Fruit fly (Drosophila melanogaster) whole organism, embryonic: ENCODE data around the gene RpL8.

Experiments used
- Atf-2 ChIP-seq: fragments of 200-800 bp; sonication (Bioruptor generic); optimal IDR thresholded peaks from 2 replicates; lab custom pipeline; 2016; ENCODE audit warnings: missing biosample characterization, missing genetic modification characterization
- Blimp-1 ChIP-seq: fragments of 200-800 bp; sonication (Bioruptor generic); optimal IDR thresholded peaks from 3 replicates; lab custom pipeline; 2018; ENCODE audit warnings: missing biosample characterization, missing genetic modification characterization, mild to moderate bottlenecking, moderate library complexity, missing genetic modification reagents
- CG10565 ChIP-seq: fragments of 200-800 bp; sonication (Bioruptor generic); optimal IDR thresholded peaks from 3 replicates; lab custom pipeline; 2016; ENCODE audit warnings: missing biosample characterization, mild to moderate bottlenecking, missing genetic modification characterization
- CG10979 ChIP-seq: fragments of 200-800 bp; sonication (Bioruptor generic); optimal IDR thresholded peaks from 2 replicates; lab custom pipeline; 2018; ENCODE audit warnings: missing biosample characterization, mild to moderate bottlenecking, missing genetic modification characterization, moderate library complexity
- CG12391 ChIP-seq: fragments of 200-800 bp; sonication (Bioruptor generic); optimal IDR thresholded peaks from 3 replicates; lab custom pipeline; 2018; ENCODE audit warnings: missing biosample characterization, mild to moderate bottlenecking, missing genetic modification characterization, moderate library complexity
- CG12942 ChIP-seq: fragments of 200-800 bp; sonication (Bioruptor generic); optimal IDR thresholded peaks from 3 replicates; lab custom pipeline; 2016; ENCODE audit warnings: missing biosample characterization, missing genetic modification characterization
- CG14965 ChIP-seq: fragments of 200-800 bp; sonication (Bioruptor generic); optimal IDR thresholded peaks from 2 replicates; lab custom pipeline; 2016; ENCODE audit warnings: missing biosample characterization, missing genetic modification characterization, borderline replicate concordance
- CG1529 ChIP-seq: fragments of 200-800 bp; sonication (Bioruptor generic); optimal IDR thresholded peaks from 3 replicates; lab custom pipeline; 2018; ENCODE audit warnings: missing biosample characterization, missing genetic modification characterization
- CG17385 ChIP-seq: fragments of 200-800 bp; sonication (Bioruptor generic); optimal IDR thresholded peaks from 3 replicates; lab custom pipeline; 2018; ENCODE audit warnings: missing biosample characterization, mild to moderate bottlenecking, missing genetic modification characterization
- CG32532 ChIP-seq: fragments of 200-800 bp; sonication (Bioruptor generic); IDR thresholded peaks from 2 replicates; pipeline ENCODE4 v1.3.6; 2022; ENCODE audit warnings: missing biosample characterization, missing genetic modification characterization
- CG3281 ChIP-seq: fragments of 200-800 bp; sonication (Bioruptor generic); optimal IDR thresholded peaks from 3 replicates; lab custom pipeline; 2017; ENCODE audit warnings: missing biosample characterization, mild to moderate bottlenecking, missing genetic modification characterization
- CG33213 ChIP-seq: fragments of 200-800 bp; sonication (Bioruptor generic); optimal IDR thresholded peaks from 3 replicates; lab custom pipeline; 2016; ENCODE audit warnings: missing biosample characterization, missing genetic modification characterization
- D19A ChIP-seq: fragments of 200-800 bp; optimal IDR thresholded peaks from 3 replicates; lab custom pipeline; 2019; ENCODE audit warnings: missing biosample characterization, mild to moderate bottlenecking, missing genetic modification characterization, moderate library complexity
- Eip74EF ChIP-seq, 2 experiments: fragments of 200-800 bp in 1 of 2; fragments of >200 bp in 1 of 2; sonication (Bioruptor generic) in 1 of 2; optimal IDR thresholded peaks; 2 replicates each; lab custom pipeline; 2017 to 2019; ENCODE audit warnings: missing biosample characterization in 2 of 2, missing genetic modification characterization in 2 of 2, mild to moderate bottlenecking in 1 of 2, moderate library complexity in 1 of 2
- Elba2 ChIP-seq: fragments of 200-800 bp; sonication (Bioruptor generic); optimal IDR thresholded peaks from 3 replicates; lab custom pipeline; 2016; ENCODE audit warnings: missing biosample characterization, missing genetic modification characterization
- Ets97D ChIP-seq: fragments of 200-800 bp; sonication (Bioruptor generic); optimal IDR thresholded peaks from 3 replicates; lab custom pipeline; 2016; ENCODE audit warnings: missing biosample characterization, missing genetic modification characterization
- Fer1 ChIP-seq: fragments of 200-800 bp; sonication (Bioruptor generic); optimal IDR thresholded peaks from 2 replicates; lab custom pipeline; 2017; ENCODE audit warnings: missing biosample characterization, mild to moderate bottlenecking, missing genetic modification characterization
- H2.0 ChIP-seq: fragments of 200-800 bp; sonication (Bioruptor generic); IDR thresholded peaks from 2 replicates; pipeline ENCODE4 v1.3.6; 2022; ENCODE audit warnings: missing biosample characterization, missing genetic modification characterization
- Hr39 ChIP-seq: fragments of >200 bp; optimal IDR thresholded peaks from 2 replicates; lab custom pipeline; 2017
- Lhr ChIP-seq: fragments of 200-800 bp; sonication (Bioruptor generic); optimal IDR thresholded peaks from 3 replicates; lab custom pipeline; 2017; ENCODE audit warnings: mild to moderate bottlenecking, missing biosample characterization, missing genetic modification reagents, missing genetic modification characterization
- MTF-1 ChIP-seq: fragments of 200-800 bp; sonication (Bioruptor generic); optimal IDR thresholded peaks from 2 replicates; lab custom pipeline; 2018; ENCODE audit warnings: missing biosample characterization, mild to moderate bottlenecking, missing genetic modification characterization, borderline replicate concordance
- NC2β ChIP-seq: fragments of 200-800 bp; sonication (Bioruptor generic); optimal IDR thresholded peaks from 2 replicates; lab custom pipeline; 2016; ENCODE audit warnings: missing biosample characterization, missing genetic modification characterization
- Optix ChIP-seq: fragments of 200-800 bp; sonication (Bioruptor generic); IDR thresholded peaks from 3 replicates; pipeline ENCODE4 v1.3.6; 2022; ENCODE audit warnings: missing biosample characterization, missing genetic modification characterization
- Sry-δ ChIP-seq: fragments of 200-800 bp; sonication (Bioruptor generic); optimal IDR thresholded peaks from 2 replicates; lab custom pipeline; 2016; ENCODE audit warnings: missing biosample characterization, missing genetic modification characterization
- Xrp1 ChIP-seq: fragments of 200-800 bp; sonication (Bioruptor generic); IDR thresholded peaks from 2 replicates; pipeline ENCODE4 v1.3.6; 2022; ENCODE audit warnings: missing biosample characterization, missing genetic modification characterization
- ab ChIP-seq: fragments of 200-800 bp; sonication (Bioruptor generic); optimal IDR thresholded peaks from 2 replicates; lab custom pipeline; 2016; ENCODE audit warnings: missing biosample characterization, missing genetic modification characterization
- bigmax ChIP-seq: fragments of 200-800 bp; sonication (Bioruptor generic); optimal IDR thresholded peaks from 2 replicates; lab custom pipeline; 2018; ENCODE audit warnings: missing biosample characterization, mild to moderate bottlenecking, missing genetic modification characterization
- cwo ChIP-seq: fragments of 200-800 bp; sonication (Bioruptor generic); optimal IDR thresholded peaks from 3 replicates; lab custom pipeline; 2017; ENCODE audit warnings: missing biosample characterization, missing genetic modification characterization, mild to moderate bottlenecking, moderate library complexity, missing genetic modification reagents
- danr ChIP-seq: fragments of 200-800 bp; sonication (Bioruptor generic); IDR thresholded peaks from 2 replicates; pipeline ENCODE4 v1.3.6; 2022; ENCODE audit warnings: missing biosample characterization, missing genetic modification characterization
- dati ChIP-seq: fragments of 200-800 bp; sonication (Bioruptor generic); IDR thresholded peaks from 2 replicates; pipeline ENCODE4 v1.3.6; 2022; ENCODE audit warnings: missing biosample characterization, missing genetic modification characterization
- dimm ChIP-seq: fragments of 200-800 bp; sonication (Bioruptor generic); IDR thresholded peaks from 2 replicates; pipeline ENCODE4 v1.3.6; 2022; ENCODE audit warnings: missing biosample characterization, missing genetic modification characterization
- dmrt99B ChIP-seq: fragments of 200-800 bp; sonication (Bioruptor generic); optimal IDR thresholded peaks from 2 replicates; lab custom pipeline; 2018; ENCODE audit warnings: missing biosample characterization, mild to moderate bottlenecking, missing genetic modification characterization, moderate library complexity
- ems ChIP-seq: fragments of 200-800 bp; sonication (Bioruptor generic); optimal IDR thresholded peaks from 3 replicates; lab custom pipeline; 2016; ENCODE audit warnings: missing biosample characterization, missing genetic modification characterization
- ind ChIP-seq: fragments of 200-800 bp; sonication (Bioruptor generic); optimal IDR thresholded peaks from 3 replicates; lab custom pipeline; 2016; ENCODE audit warnings: missing biosample characterization, missing genetic modification characterization
- nerfin-1 ChIP-seq: fragments of 200-800 bp; sonication (Bioruptor generic); optimal IDR thresholded peaks from 3 replicates; lab custom pipeline; 2019; ENCODE audit warnings: missing biosample characterization, mild to moderate bottlenecking, missing genetic modification characterization, moderate library complexity
- pho ChIP-seq: fragments of 200-800 bp; sonication (Bioruptor generic); optimal IDR thresholded peaks from 2 replicates; lab custom pipeline; 2016; ENCODE audit warnings: missing biosample characterization, missing genetic modification characterization
- psq ChIP-seq: fragments of 200-800 bp; sonication (Bioruptor generic); optimal IDR thresholded peaks from 2 replicates; lab custom pipeline; 2017; ENCODE audit warnings: missing biosample characterization, missing genetic modification characterization
- run ChIP-seq: fragments of 200-800 bp; sonication (Bioruptor generic); optimal IDR thresholded peaks from 3 replicates; lab custom pipeline; 2018; ENCODE audit warnings: missing biosample characterization, mild to moderate bottlenecking, missing genetic modification characterization
- sens ChIP-seq: fragments of 200-800 bp; sonication (Bioruptor generic); peaks from one replicate; lab custom pipeline; 2016; ENCODE audit warnings: missing biosample characterization, missing genetic modification characterization
- sisA ChIP-seq: fragments of 200-800 bp; sonication (Bioruptor generic); IDR thresholded peaks from 2 replicates; pipeline ENCODE4 v1.3.6; 2022; ENCODE audit warnings: missing biosample characterization, missing genetic modification characterization
- sna ChIP-seq: fragments of 200-800 bp; sonication (Bioruptor generic); IDR thresholded peaks from 2 replicates; pipeline ENCODE4 v1.3.6; 2022; ENCODE audit warnings: missing biosample characterization, missing genetic modification characterization; ENCODE audit not compliant: partially characterized antibody
- sqz ChIP-seq: fragments of 200-800 bp; sonication (Bioruptor generic); optimal IDR thresholded peaks from 3 replicates; lab custom pipeline; 2018; ENCODE audit warnings: missing biosample characterization, mild to moderate bottlenecking, missing genetic modification characterization
- tap ChIP-seq: fragments of 200-800 bp; optimal IDR thresholded peaks from 3 replicates; lab custom pipeline; 2019; ENCODE audit warnings: missing biosample characterization, mild to moderate bottlenecking, missing genetic modification characterization, moderate library complexity
- tin ChIP-seq: fragments of 200-800 bp; sonication (Bioruptor generic); optimal IDR thresholded peaks from 3 replicates; lab custom pipeline; 2016; ENCODE audit warnings: missing biosample characterization, missing genetic modification characterization
- ttk ChIP-seq: fragments of 200-800 bp; sonication (Bioruptor generic); IDR thresholded peaks from 2 replicates; pipeline ENCODE4 v2.1.2; 2022; ENCODE audit warnings: missing biosample characterization, missing genetic modification characterization
- yki ChIP-seq: fragments of >200 bp; optimal IDR thresholded peaks from 3 replicates; lab custom pipeline; 2018
- zen2 ChIP-seq: fragments of 200-800 bp; sonication (Bioruptor generic); IDR thresholded peaks from 3 replicates; pipeline ENCODE4 v1.3.6; 2022; ENCODE audit warnings: missing biosample characterization, missing genetic modification characterization; ENCODE audit not compliant: partially characterized antibody

Gene RpL8

DNA sequence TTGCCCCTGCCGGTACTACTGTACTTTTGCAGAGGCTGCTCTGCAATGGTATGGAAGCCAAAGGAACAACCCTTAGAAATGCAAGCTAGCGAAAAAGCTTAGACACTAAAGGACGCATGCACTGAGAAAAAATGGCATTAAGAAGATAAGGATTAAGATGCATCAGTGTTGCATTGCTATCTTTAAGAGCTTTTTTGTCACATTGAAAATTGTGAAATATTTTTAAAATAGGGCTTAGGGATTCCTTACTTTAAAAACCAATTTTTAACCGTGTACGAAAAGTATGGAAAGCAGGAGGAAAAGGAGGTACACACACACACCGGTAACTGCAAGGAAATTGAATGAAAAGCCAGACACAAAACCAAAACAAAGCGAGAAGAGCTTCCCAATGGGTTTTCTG is 38.3 kb upstream of the RpL8 start (continued):
- TF ChIP-seq Sry-δ (GFP tag; lab: Kevin White, UChicago) (peak; percentile 10), H2.0 (GFP tag; lab: Robert Waterston, UW) (no peak), Elba2 (GFP tag; lab: Kevin White, UChicago) (no peak), sens (GFP tag; lab: Kevin White, UChicago) (peak; percentile 63), ab (GFP tag; lab: Kevin White, UChicago) (no peak), nerfin-1 (tag; lab: Kevin White, UChicago) (peak; percentile 7), ind (GFP tag; lab: Kevin White, UChicago) (peak; percentile 3), danr (GFP tag; lab: Robert Waterston, UW) (no peak), zen2 (GFP tag; lab: Robert Waterston, UW) (no peak), Optix (GFP tag; lab: Robert Waterston, UW) (no peak), Ets97D (no peak), CG14965 (no peak), CG12942 (GFP tag; lab: Kevin White, UChicago) (no peak), CG3281 (GFP tag; lab: Kevin White, UChicago) (peak; percentile 4), tap (tag; lab: Kevin White, UChicago) (peak; percentile 12), Xrp1 (0 out of 2 replicates have a peak, but pooled peaks have one; percentile 14), CG10565 (GFP tag; lab: Kevin White, UChicago) (no peak), sna (GFP tag; lab: Robert Waterston, UW) (no peak), Atf-2 (GFP tag; lab: Kevin White, UChicago) (no peak), CG33213 (GFP tag; lab: Kevin White, UChicago) (no peak), Lhr (GFP tag; lab: Kevin White, UChicago) (no peak), cwo (GFP tag; lab: Kevin White, UChicago) (no peak), MTF-1 (GFP tag; lab: Kevin White, UChicago) (no peak), run (no peak), ttk (GFP tag; lab: Robert Waterston, UW) (no peak), tin (peak; percentile 41), bigmax (no peak), CG32532 (GFP tag; lab: Robert Waterston, UW) (no peak), D19A (tag; lab: Kevin White, UChicago) (peak; percentile 16), dmrt99B (tag; lab: Kevin White, UChicago) (peak; percentile 36), sqz (GFP tag; lab: Kevin White, UChicago) (no peak), psq (GFP tag; lab: Kevin White, UChicago) (no peak), Eip74EF (GFP tag; optimal IDR thresholded peaks at IDR 0.05; lab: Kevin White, UChicago) (no peak), ems (GFP tag; lab: Kevin White, UChicago) (no peak), CG10979 (tag; lab: Kevin White, UChicago) (peak; percentile 45), CG17385 (no peak), Hr39 (no peak), yki (lab: Kevin White, UChicago) (no peak), CG12391 (tag; lab: Kevin White, UChicago) (no peak), Blimp-1 (peak; percentile 55), NC2β (GFP tag; lab: Kevin White, UChicago) (no peak), sisA (GFP tag; lab: Robert Waterston, UW) (peak; percentile 30; the same call in 1 of the 2 replicates), CG1529 (GFP tag; lab: Kevin White, UChicago) (no peak), pho (no peak), dati (no peak), dimm (no peak), Fer1 (GFP tag; lab: Kevin White, UChicago) (peak; percentile 39)
- TF ChIP-seq, all 482 proteins: peak for 35
